Worm (Caenorhabditis elegans) whole organism, L1 larva: ENCODE data around the gene srbc-38.

Experiments used
- ama-1 ChIP-seq: fragments of 150-350 bp; optimal IDR thresholded peaks from 2 replicates; lab custom pipeline; 2014
- efl-3 ChIP-seq: fragments of 200-800 bp; sonication (Bioruptor generic); optimal IDR thresholded peaks from 2 replicates; lab custom pipeline; 2018; ENCODE audit warnings: mild to moderate bottlenecking, missing genetic modification characterization, missing compliant biosample characterization
- egl-27 ChIP-seq, 2 experiments: fragments of 150-350 bp in 1 of 2; sonication (generic microtip); optimal IDR thresholded peaks; 3 replicates each; lab custom pipeline; 2017 to 2018; ENCODE audit warnings: missing biosample characterization in 2 of 2, missing genetic modification characterization in 2 of 2, missing genetic modification reagents in 2 of 2
- lsy-2 ChIP-seq, 2 experiments: fragments of 150-350 bp; optimal IDR thresholded peaks; 2 replicates each; lab custom pipeline; 2014; ENCODE audit warnings: missing biosample characterization in 2 of 2, missing genetic modification characterization in 2 of 2
- mab-9 ChIP-seq: fragments of 200-800 bp; sonication (Bioruptor generic); IDR thresholded peaks from 2 replicates; pipeline ENCODE4 v1.3.6; 2022; ENCODE audit warnings: missing genetic modification reagents, missing genetic modification characterization, missing compliant biosample characterization
- mdl-1 ChIP-seq, 2 experiments: fragments of 150-350 bp; optimal IDR thresholded peaks; 2 replicates each; lab custom pipeline; 2014 to 2017; ENCODE audit warnings: missing biosample characterization in 2 of 2, missing genetic modification characterization in 2 of 2, inconsistent platforms in 1 of 2
- nhr-12 ChIP-seq: sonication (generic microtip); optimal IDR thresholded peaks from 2 replicates; lab custom pipeline; 2017; ENCODE audit warnings: missing biosample characterization, missing genetic modification characterization
- nhr-47 ChIP-seq: sonication (generic microtip); optimal IDR thresholded peaks from 2 replicates; lab custom pipeline; 2016; ENCODE audit warnings: mild to moderate bottlenecking, missing genetic modification characterization, moderate library complexity, missing compliant biosample characterization
- skn-1 ChIP-seq: fragments of 150-350 bp; optimal IDR thresholded peaks from 2 replicates; lab custom pipeline; 2014; ENCODE audit warnings: missing biosample characterization, missing genetic modification characterization
- snpc-4 ChIP-seq: fragments of 150-350 bp; optimal IDR thresholded peaks from 2 replicates; lab custom pipeline; 2014; ENCODE audit warnings: missing biosample characterization, missing genetic modification characterization
- tbx-2 ChIP-seq: sonication (generic microtip); optimal IDR thresholded peaks from 2 replicates; lab custom pipeline; 2016; ENCODE audit warnings: missing genetic modification characterization, missing compliant biosample characterization
- unc-62 ChIP-seq: fragments of 150-350 bp; optimal IDR thresholded peaks from 2 replicates; lab custom pipeline; 2014; ENCODE audit warnings: missing biosample characterization, missing genetic modification reagents, missing genetic modification characterization
- vab-15 ChIP-seq: sonication (generic microtip); optimal IDR thresholded peaks from 2 replicates; lab custom pipeline; 2017; ENCODE audit warnings: missing genotype, mild to moderate bottlenecking, missing genetic modification characterization, missing compliant biosample characterization

ce11 chrV:730216-730615 is 23.2 kb downstream of the srbc-38 start:
- TF ChIP-seq snpc-4 (no peak), nhr-47 (tag; lab: Kevin White, UChicago) (peak; percentile 49), ama-1 (lab: Kevin White, UChicago) (peak; percentile 43), egl-27 (tag; optimal IDR thresholded peaks at IDR 0.05; lab: Kevin White, UChicago) (no peak), vab-15 (tag; lab: Kevin White, UChicago) (no peak), unc-62 (GFP tag; lab: Kevin White, UChicago) (no peak), skn-1 (tag; lab: Kevin White, UChicago) (no peak), tbx-2 (tag; lab: Kevin White, UChicago) (peak; percentile 63), efl-3 (GFP tag; lab: Kevin White, UChicago) (no peak), mdl-1 (tag; optimal IDR thresholded peaks at IDR 0.05; lab: Kevin White, UChicago) (peak in 1 of 2 experiments; percentile 73), lsy-2 (tag; optimal IDR thresholded peaks at IDR 0.05; lab: Kevin White, UChicago) (peak; percentile 26 to 34), nhr-12 (tag; lab: Kevin White, UChicago) (no peak), mab-9 (GFP tag; lab: Robert Waterston, UW) (no peak)
